Worm (Caenorhabditis elegans) whole organism, young adult: Measurements from ENCODE around the gene srw-41.

Source experiments
- B0035.1 ChIP-seq: sonication (generic microtip); optimal IDR thresholded peaks from 2 replicates; lab custom pipeline; 2016; ENCODE audit warnings: missing genetic modification characterization, mild to moderate bottlenecking, missing compliant biosample characterization, missing genotype, missing genetic modification reagents
- D2030.7 ChIP-seq: fragments of 200-800 bp; sonication (Bioruptor generic); IDR thresholded peaks from 2 replicates; pipeline ENCODE4 v1.3.6; 2022; ENCODE audit warnings: missing genetic modification reagents, missing genetic modification characterization, missing compliant biosample characterization
- F22D6.2 ChIP-seq: sonication (generic microtip); optimal IDR thresholded peaks from 2 replicates; lab custom pipeline; 2016; ENCODE audit warnings: mild to moderate bottlenecking, missing genetic modification characterization, missing compliant biosample characterization
- F33H1.4 ChIP-seq: fragments of 200-800 bp; sonication (Bioruptor generic); IDR thresholded peaks from 2 replicates; pipeline ENCODE4 v1.3.6; 2022; ENCODE audit warnings: missing genetic modification reagents, missing genetic modification characterization, missing compliant biosample characterization
- F57C9.4 ChIP-seq: sonication (generic microtip); optimal IDR thresholded peaks from 2 replicates; lab custom pipeline; 2017; ENCODE audit warnings: mild to moderate bottlenecking, missing genetic modification characterization, missing compliant biosample characterization
- T26A5.8 ChIP-seq: sonication (generic microtip); optimal IDR thresholded peaks from 2 replicates; lab custom pipeline; 2016; ENCODE audit warnings: missing genetic modification characterization, missing compliant biosample characterization
- Y53G8AR.9 ChIP-seq: fragments of 200-800 bp; sonication (Bioruptor generic); conservative IDR thresholded peaks from 2 replicates; pipeline ENCODE4 v1.3.6; 2022; ENCODE audit warnings: missing genetic modification reagents, missing genetic modification characterization, missing compliant biosample characterization
- Y56A3A.18 ChIP-seq: fragments of 200-800 bp; sonication (Bioruptor generic); IDR thresholded peaks from 2 replicates; pipeline ENCODE4 v1.3.6; 2022; ENCODE audit warnings: missing genetic modification reagents, missing genetic modification characterization, missing compliant biosample characterization
- Y95B8A.8 ChIP-seq: fragments of 200-800 bp; sonication (Bioruptor generic); IDR thresholded peaks from 2 replicates; pipeline ENCODE4 v1.3.6; 2022; ENCODE audit warnings: missing genetic modification reagents, missing genetic modification characterization, missing compliant biosample characterization
- aptf-3 ChIP-seq: fragments of 200-800 bp; sonication (Bioruptor generic); IDR thresholded peaks from 2 replicates; pipeline ENCODE4 v1.3.6; 2022; ENCODE audit warnings: missing genetic modification characterization, missing compliant biosample characterization
- atf-7 ChIP-seq: sonication (generic microtip); optimal IDR thresholded peaks from 2 replicates; lab custom pipeline; 2017; ENCODE audit warnings: mild to moderate bottlenecking, missing genetic modification characterization, missing compliant biosample characterization
- athp-1 ChIP-seq: sonication (generic microtip); optimal IDR thresholded peaks from 2 replicates; lab custom pipeline; 2017; ENCODE audit warnings: mild to moderate bottlenecking, missing genetic modification characterization, missing compliant biosample characterization
- attf-3 ChIP-seq: fragments of 200-800 bp; sonication (Bioruptor generic); conservative IDR thresholded peaks from 2 replicates; pipeline ENCODE4 v1.3.6; 2022; ENCODE audit warnings: missing genetic modification reagents, missing genetic modification characterization, missing compliant biosample characterization
- attf-5 ChIP-seq: fragments of 200-800 bp; sonication (Bioruptor generic); optimal IDR thresholded peaks from 2 replicates; lab custom pipeline; 2018; ENCODE audit warnings: mild to moderate bottlenecking, missing genetic modification characterization, missing compliant biosample characterization
- cebp-1 ChIP-seq, 2 experiments: fragments of 200-800 bp in 1 of 2; sonication (Bioruptor generic) in 1 of 2; sonication (generic microtip) in 1 of 2; IDR thresholded peaks in 1 of 2; optimal IDR thresholded peaks in 1 of 2; 2 replicates each; pipeline versions ENCODE4 v1.3.6 to Lab custom; 2017 to 2022; ENCODE audit warnings: missing compliant biosample characterization in 2 of 2, missing genetic modification characterization in 2 of 2, mild to moderate bottlenecking in 1 of 2, missing genetic modification reagents in 1 of 2, moderate library complexity in 1 of 2
- ceh-91 ChIP-seq: fragments of 200-800 bp; sonication (Bioruptor generic); IDR thresholded peaks from 2 replicates; pipeline ENCODE4 v1.3.6; 2022; ENCODE audit warnings: missing genetic modification reagents, missing genetic modification characterization, missing compliant biosample characterization
- die-1 ChIP-seq: sonication (generic microtip); optimal IDR thresholded peaks from 2 replicates; lab custom pipeline; 2016; ENCODE audit warnings: missing genotype, mild to moderate bottlenecking, missing genetic modification characterization, missing compliant biosample characterization
- egl-18 ChIP-seq: fragments of 200-800 bp; sonication (Bioruptor generic); IDR thresholded peaks from 2 replicates; pipeline ENCODE4 v1.3.6; 2022; ENCODE audit warnings: missing genetic modification reagents, missing genetic modification characterization, missing compliant biosample characterization
- egl-44 ChIP-seq: fragments of 200-800 bp; sonication (Bioruptor generic); IDR thresholded peaks from 2 replicates; pipeline ENCODE4 v1.3.6; 2022; ENCODE audit warnings: missing genetic modification reagents, missing genetic modification characterization, missing compliant biosample characterization
- ets-4 ChIP-seq: fragments of 200-800 bp; sonication (Bioruptor generic); optimal IDR thresholded peaks from 2 replicates; lab custom pipeline; 2018; ENCODE audit warnings: mild to moderate bottlenecking, missing genetic modification characterization, missing compliant biosample characterization
- hlh-12 ChIP-seq: sonication (generic microtip); optimal IDR thresholded peaks from 2 replicates; lab custom pipeline; 2016; ENCODE audit warnings: missing genetic modification characterization, missing compliant biosample characterization
- hmg-1.2 ChIP-seq: fragments of 200-800 bp; sonication (Bioruptor generic); IDR thresholded peaks from 2 replicates; pipeline ENCODE4 v1.3.6; 2022; ENCODE audit warnings: missing genetic modification reagents, missing genetic modification characterization, missing compliant biosample characterization
- hsf-1 ChIP-seq: fragments of 200-800 bp; sonication (Bioruptor generic); IDR thresholded peaks from 2 replicates; pipeline ENCODE4 v1.3.6; 2022; ENCODE audit warnings: missing genetic modification reagents, missing genetic modification characterization, missing compliant biosample characterization
- lag-1 ChIP-seq: fragments of 200-800 bp; sonication (Bioruptor generic); IDR thresholded peaks from 2 replicates; pipeline ENCODE4 v1.3.6; 2022; ENCODE audit warnings: missing genetic modification reagents, missing genetic modification characterization, missing compliant biosample characterization
- let-607 ChIP-seq, 2 experiments: fragments of 200-800 bp in 1 of 2; sonication (Bioruptor generic) in 1 of 2; sonication (generic microtip) in 1 of 2; optimal IDR thresholded peaks; 2 replicates each; lab custom pipeline; 2016 to 2018; ENCODE audit warnings: mild to moderate bottlenecking in 2 of 2, missing compliant biosample characterization in 2 of 2, missing genetic modification characterization in 2 of 2, moderate library complexity in 2 of 2, missing genotype in 1 of 2
- lin-26 ChIP-seq: fragments of 200-800 bp; sonication (Bioruptor generic); IDR thresholded peaks from 2 replicates; pipeline ENCODE4 v1.3.6; 2022; ENCODE audit warnings: missing genetic modification reagents, missing genetic modification characterization, missing compliant biosample characterization
- lin-54 ChIP-seq: fragments of 200-800 bp; sonication (Bioruptor generic); optimal IDR thresholded peaks from 2 replicates; lab custom pipeline; 2018; ENCODE audit warnings: mild to moderate bottlenecking, missing genetic modification characterization, missing compliant biosample characterization
- lir-1 ChIP-seq: fragments of 200-800 bp; sonication (Bioruptor generic); conservative IDR thresholded peaks from 2 replicates; pipeline ENCODE4 v1.3.6; 2022; ENCODE audit warnings: missing genetic modification reagents, missing genetic modification characterization, missing compliant biosample characterization
- madf-3 ChIP-seq: fragments of 200-800 bp; sonication (Bioruptor generic); IDR thresholded peaks from 2 replicates; pipeline ENCODE4 v1.3.6; 2022; ENCODE audit warnings: missing genetic modification reagents, missing genetic modification characterization, missing compliant biosample characterization
- madf-6 ChIP-seq: fragments of 200-800 bp; sonication (Bioruptor generic); IDR thresholded peaks from 2 replicates; pipeline ENCODE4 v1.3.6; 2022; ENCODE audit warnings: missing genetic modification reagents, missing genetic modification characterization, missing compliant biosample characterization
- nfya-2 ChIP-seq: fragments of 200-800 bp; sonication (Bioruptor generic); IDR thresholded peaks from 2 replicates; pipeline ENCODE4 v1.3.6; 2022; ENCODE audit warnings: missing genetic modification reagents, missing genetic modification characterization, missing compliant biosample characterization
- nhr-179 ChIP-seq: sonication (generic microtip); optimal IDR thresholded peaks from 2 replicates; lab custom pipeline; 2016; ENCODE audit warnings: mild to moderate bottlenecking, missing genetic modification characterization, missing compliant biosample characterization
- nhr-80 ChIP-seq: sonication (generic microtip); optimal IDR thresholded peaks from 2 replicates; lab custom pipeline; 2016; ENCODE audit warnings: missing genetic modification characterization, missing compliant biosample characterization
- rec-8 ChIP-seq, 2 experiments: sonication (generic microtip); optimal IDR thresholded peaks; 2 replicates each; lab custom pipeline; 2016; ENCODE audit warnings: mild to moderate bottlenecking in 2 of 2, missing genetic modification characterization in 2 of 2, missing genetic modification reagents in 2 of 2, missing genotype in 2 of 2, missing biosample characterization in 1 of 2, missing compliant biosample characterization in 1 of 2, moderate library complexity in 1 of 2
- rpc-1 ChIP-seq, 2 experiments: fragments of 150-350 bp in 1 of 2; sonication (generic microtip) in 1 of 2; optimal IDR thresholded peaks; 2 replicates each; lab custom pipeline; 2014 to 2018; ENCODE audit warnings: missing biosample characterization in 1 of 2, missing genetic modification characterization in 1 of 2, missing genetic modification reagents in 1 of 2, missing genotype in 1 of 2
- snpc-4 ChIP-seq, 5 experiments: fragments of 150-350 bp in 1 of 5; sonication (generic microtip) in 4 of 5; optimal IDR thresholded peaks; 2 replicates each; lab custom pipeline; 2014 to 2018; ENCODE audit warnings: missing genetic modification characterization in 5 of 5, missing biosample characterization in 3 of 5, antibody characterized with exemption in 2 of 5, mild to moderate bottlenecking in 2 of 5, missing compliant biosample characterization in 2 of 5, missing genotype in 2 of 5, moderate library complexity in 2 of 5, missing genetic modification reagents in 1 of 5
- somi-1 ChIP-seq: fragments of 200-800 bp; sonication (Bioruptor generic); optimal IDR thresholded peaks from 2 replicates; lab custom pipeline; 2018; ENCODE audit warnings: mild to moderate bottlenecking, missing genetic modification characterization, missing compliant biosample characterization
- tlf-1 ChIP-seq: fragments of 200-800 bp; sonication (Bioruptor generic); optimal IDR thresholded peaks from 2 replicates; lab custom pipeline; 2018; ENCODE audit warnings: mild to moderate bottlenecking, missing genetic modification characterization, missing compliant biosample characterization
- unc-130 ChIP-seq: sonication (generic microtip); optimal IDR thresholded peaks from 2 replicates; lab custom pipeline; 2016; ENCODE audit warnings: missing genetic modification reagents, missing genetic modification characterization, missing compliant biosample characterization
- unc-62 ChIP-seq: fragments of 150-350 bp; optimal IDR thresholded peaks from 2 replicates; lab custom pipeline; 2014; ENCODE audit warnings: missing biosample characterization, missing genetic modification reagents, missing genetic modification characterization
- zfh-2 ChIP-seq: fragments of 200-800 bp; sonication (Bioruptor generic); conservative IDR thresholded peaks from 2 replicates; pipeline ENCODE4 v1.3.6; 2022; ENCODE audit warnings: missing genetic modification reagents, missing genetic modification characterization, missing compliant biosample characterization
- ztf-6 ChIP-seq: fragments of 200-800 bp; sonication (Bioruptor generic); IDR thresholded peaks from 2 replicates; pipeline ENCODE4 v1.3.6; 2022; ENCODE audit warnings: missing genetic modification reagents, missing genetic modification characterization, missing compliant biosample characterization

srw-41 gene

DNA sequence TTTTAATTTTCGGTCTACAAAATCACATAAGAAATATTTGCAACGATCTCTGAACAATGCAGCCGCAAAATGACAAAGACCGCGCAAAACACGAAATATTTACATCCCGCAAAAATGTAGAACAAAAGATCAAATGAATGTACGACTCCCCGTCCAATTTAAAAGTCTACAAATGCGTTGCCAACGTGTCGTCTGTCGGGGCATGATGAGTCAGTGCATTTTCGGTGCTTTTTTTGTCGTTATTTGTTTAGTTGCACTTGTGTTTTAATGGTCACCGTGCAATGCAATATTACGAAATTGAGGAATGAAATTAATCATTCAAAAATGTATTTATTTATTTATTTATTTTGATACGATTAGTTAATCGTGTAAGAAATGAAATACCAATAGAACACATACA, 27.3 kb downstream of the srw-41 start:
- no peak for TF ChIP-seq madf-6 (GFP tag; lab: Robert Waterston, UW)
- TF ChIP-seq cebp-1 (GFP tag; IDR thresholded peaks at IDR 0.05; lab: Robert Waterston, UW): peak; percentile 35; the same call in 1 of the 2 replicates
- no peak for TF ChIP-seq cebp-1 (tag; optimal IDR thresholded peaks at IDR 0.05; lab: Kevin White, UChicago)

DNA sequence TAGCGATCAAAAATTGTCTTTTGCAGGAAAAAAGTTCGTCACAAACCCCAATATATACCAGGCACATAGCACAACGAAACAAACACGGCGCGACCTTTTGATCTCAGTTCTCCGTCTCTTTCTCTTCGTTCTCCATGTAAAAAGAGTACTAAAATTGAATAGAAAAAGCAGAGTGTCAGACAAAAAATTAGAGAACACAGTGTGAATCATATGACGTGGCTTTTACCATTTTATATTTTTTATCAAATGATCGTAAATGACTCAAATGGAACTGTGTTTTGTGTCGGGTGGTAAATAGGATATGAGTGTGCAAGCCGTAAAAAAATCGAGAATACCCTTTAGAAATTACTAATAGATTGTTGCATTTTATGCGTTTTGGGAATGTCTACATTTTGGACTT, 28.7 kb downstream of the srw-41 start:
- TF ChIP-seq attf-5 (peak; percentile 35), Y95B8A.8 (GFP tag; lab: Robert Waterston, UW) (no peak), egl-18 (GFP tag; lab: Robert Waterston, UW) (no peak), athp-1 (tag; lab: Kevin White, UChicago) (no peak), let-607 (tag; optimal IDR thresholded peaks at IDR 0.05; lab: Kevin White, UChicago) (peak in 1 of 2 experiments; percentile 10), lir-1 (no peak), lin-26 (GFP tag; lab: Robert Waterston, UW) (no peak), F57C9.4 (no peak), snpc-4 (GFP tag; optimal IDR thresholded peaks at IDR 0.05; lab: Kevin White, UChicago) (no peak), snpc-4 (tag; optimal IDR thresholded peaks at IDR 0.05; lab: Kevin White, UChicago) (peak in 2 of 4 experiments; percentile 38 to 46), somi-1 (GFP tag; lab: Kevin White, UChicago) (no peak), atf-7 (tag; lab: Kevin White, UChicago) (peak; percentile 14), nhr-80 (tag; lab: Kevin White, UChicago) (peak; percentile 88)

DNA sequence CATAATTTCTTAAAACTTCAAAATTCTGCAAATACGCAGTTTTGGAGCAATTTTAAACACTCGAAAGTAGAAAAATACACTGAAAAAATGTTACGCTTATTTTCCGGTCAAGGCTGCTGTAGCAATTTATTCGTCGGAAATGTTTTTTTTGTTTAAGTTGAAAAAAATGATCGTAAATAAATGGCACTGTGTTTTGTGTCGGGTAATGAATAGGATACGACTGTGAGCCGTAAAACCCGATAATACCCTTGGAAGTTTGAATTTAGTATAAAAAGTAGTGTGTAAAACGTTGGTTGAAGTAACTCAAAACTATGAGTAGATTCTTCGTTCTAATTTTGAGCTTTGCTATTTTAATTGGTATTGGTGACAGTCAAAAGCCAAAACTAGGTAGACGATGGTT, 29.6 kb downstream of the srw-41 start, which contains the start of gene T25E12.14:
Gene T25E12.14, plus strand, starts transcription at position 301 of the 400 bp plus-strand sequence.
- TF ChIP-seq egl-44 (GFP tag; lab: Robert Waterston, UW) (no peak), unc-130 (GFP tag; lab: Kevin White, UChicago) (no peak), rec-8 (tag; optimal IDR thresholded peaks at IDR 0.05; lab: Kevin White, UChicago) (no peak), unc-62 (GFP tag; lab: Kevin White, UChicago) (no peak), hsf-1 (GFP tag; lab: Robert Waterston, UW) (no peak), F22D6.2 (tag; lab: Kevin White, UChicago) (no peak), Y56A3A.18 (no peak), F57C9.4 (no peak), T26A5.8 (tag; lab: Kevin White, UChicago) (no peak), ets-4 (GFP tag; lab: Kevin White, UChicago) (no peak), die-1 (no peak), D2030.7 (GFP tag; lab: Robert Waterston, UW) (no peak), aptf-3 (GFP tag; lab: Robert Waterston, UW) (no peak), lin-26 (GFP tag; lab: Robert Waterston, UW) (no peak), cebp-1 (GFP tag; IDR thresholded peaks at IDR 0.05; lab: Robert Waterston, UW) (no peak), cebp-1 (tag; optimal IDR thresholded peaks at IDR 0.05; lab: Kevin White, UChicago) (no peak), hmg-1.2 (GFP tag; lab: Robert Waterston, UW) (no peak)

DNA sequence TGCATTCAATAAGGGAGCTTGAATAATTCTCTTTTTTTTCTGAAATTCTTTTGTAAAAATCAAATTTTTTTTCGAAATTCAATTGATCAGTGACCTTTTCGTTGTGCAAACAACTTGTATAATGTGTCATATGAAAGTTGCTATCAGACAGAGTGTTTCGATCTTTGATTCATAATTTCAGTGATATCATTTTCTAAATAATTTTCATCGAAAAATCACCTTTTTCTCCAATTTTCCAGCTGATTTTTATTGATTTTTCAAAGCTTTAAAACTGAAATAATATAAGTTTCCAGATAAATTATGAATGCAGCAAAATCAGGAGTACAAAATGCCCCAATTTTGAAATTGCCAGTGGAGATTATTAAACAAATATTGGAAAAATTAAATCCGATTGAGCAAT, 31.2 kb downstream of the srw-41 start, which contains the start of gene fbxa-127:
Gene fbxa-127, plus strand, starts transcription at position 301 of the 400 bp plus-strand sequence.
- TF ChIP-seq hlh-12 (no peak), attf-3 (GFP tag; lab: Robert Waterston, UW) (no peak), rpc-1 (optimal IDR thresholded peaks at IDR 0.05; lab: Kevin White, UChicago) (no peak), rpc-1 (tag; optimal IDR thresholded peaks at IDR 0.05; lab: Kevin White, UChicago) (no peak), Y56A3A.18 (no peak), F33H1.4 (GFP tag; lab: Robert Waterston, UW) (no peak), Y53G8AR.9 (GFP tag; lab: Robert Waterston, UW) (no peak), ztf-6 (GFP tag; lab: Robert Waterston, UW) (no peak), ceh-91 (GFP tag; lab: Robert Waterston, UW) (no peak), madf-3 (GFP tag; lab: Robert Waterston, UW) (no peak), lin-54 (GFP tag; lab: Kevin White, UChicago) (no peak), aptf-3 (GFP tag; lab: Robert Waterston, UW) (no peak), somi-1 (GFP tag; lab: Kevin White, UChicago) (no peak), nfya-2 (GFP tag; lab: Robert Waterston, UW) (no peak), nhr-179 (tag; lab: Kevin White, UChicago) (no peak), athp-1 (tag; lab: Kevin White, UChicago) (no peak), tlf-1 (GFP tag; lab: Kevin White, UChicago) (no peak), unc-130 (GFP tag; lab: Kevin White, UChicago) (no peak), B0035.1 (tag; lab: Kevin White, UChicago) (no peak), zfh-2 (GFP tag; lab: Robert Waterston, UW) (no peak), lag-1 (no peak)
- TF ChIP-seq, all 124 proteins: peak for 0
